Fruit fly (Drosophila melanogaster): ENCODE data around the gene mahe.

Gene mahe

dm6 chrX:7908239-7909068, 22.7 kb downstream of the mahe start, which contains the start of the genes dpr14 and spidey:
TSS of gene dpr14 (minus strand) at chrX:7908286.
TSS of gene spidey (plus strand) at chrX:7908931.
- peak; percentile 88 for TF ChIP-seq bab1 (GFP tag; optimal IDR thresholded peaks at IDR 0.05)
- peak; percentile 81 for TF ChIP-seq CG7045 (GFP tag; optimal IDR thresholded peaks at IDR 0.05)
- no peak for TF ChIP-seq cnc (optimal IDR thresholded peaks at IDR 0.05)
- TF ChIP-seq CG5204 (GFP tag; optimal IDR thresholded peaks at IDR 0.05): no peak
- TF ChIP-seq kay (GFP tag; ENCODE audit: borderline replicate concordance): peak; percentile 2
- peak; percentile 99 for TF ChIP-seq ovo (GFP tag; optimal IDR thresholded peaks at IDR 0.05)
- TF ChIP-seq Hr96 (GFP tag; optimal IDR thresholded peaks at IDR 0.05): peak; percentile 95
- peak; percentile 89 for TF ChIP-seq CG11617 (GFP tag; optimal IDR thresholded peaks at IDR 0.05)
- peak; percentile 72 for TF ChIP-seq Clk (GFP tag; optimal IDR thresholded peaks at IDR 0.05)
- peak; percentile 69 for TF ChIP-seq toe (GFP tag; optimal IDR thresholded peaks at IDR 0.05)
- peak; percentile 99 for TF ChIP-seq pad (GFP tag; optimal IDR thresholded peaks at IDR 0.05)
- TF ChIP-seq CG12768 (GFP tag; optimal IDR thresholded peaks at IDR 0.05): peak; percentile 84
- TF ChIP-seq tj (GFP tag; optimal IDR thresholded peaks at IDR 0.05): no peak
- peak; percentile 78 for TF ChIP-seq CG33017 (tag; optimal IDR thresholded peaks at IDR 0.05)
- TF ChIP-seq CG14711 (tag; optimal IDR thresholded peaks at IDR 0.05): peak; percentile 87
- TF ChIP-seq Mnt (GFP tag; optimal IDR thresholded peaks at IDR 0.05): peak; percentile 84
- peak; percentile 86 for TF ChIP-seq CG1620 (GFP tag; optimal IDR thresholded peaks at IDR 0.05)
- TF ChIP-seq Crg-1 (GFP tag; optimal IDR thresholded peaks at IDR 0.05): peak; percentile 71
- TF ChIP-seq cic (GFP tag; optimal IDR thresholded peaks at IDR 0.05): peak; percentile 55
- TF ChIP-seq CG7101 (tag; optimal IDR thresholded peaks at IDR 0.05): peak; percentile 92

dm6 chrX:7901153-7902038, 29.8 kb downstream of the mahe start, which contains the start of the genes RpS6 and bys:
TSS of gene RpS6 (minus strand) at chrX:7901331.
TSS of gene bys (plus strand) at chrX:7901880.
- no peak for TF ChIP-seq CG7045 (GFP tag; optimal IDR thresholded peaks at IDR 0.05)
- peak; percentile 84 for TF ChIP-seq bab1 (GFP tag; optimal IDR thresholded peaks at IDR 0.05)
- peak; percentile 6 for TF ChIP-seq ovo (GFP tag; optimal IDR thresholded peaks at IDR 0.05)
- no peak for TF ChIP-seq kay (GFP tag; ENCODE audit: borderline replicate concordance)
- peak; percentile 39 for TF ChIP-seq tj (GFP tag; optimal IDR thresholded peaks at IDR 0.05)
- peak; percentile 99 for TF ChIP-seq Mnt (GFP tag; optimal IDR thresholded peaks at IDR 0.05)
- TF ChIP-seq CG12768 (GFP tag; optimal IDR thresholded peaks at IDR 0.05): peak; percentile 13
- peak; percentile 83 for TF ChIP-seq Hr96 (GFP tag; optimal IDR thresholded peaks at IDR 0.05)
- peak; percentile 62 for TF ChIP-seq CG14711 (tag; optimal IDR thresholded peaks at IDR 0.05)
- no peak for TF ChIP-seq cnc (optimal IDR thresholded peaks at IDR 0.05)
- no peak for TF ChIP-seq Clk (GFP tag; optimal IDR thresholded peaks at IDR 0.05)
- peak; percentile 57 for TF ChIP-seq toe (GFP tag; optimal IDR thresholded peaks at IDR 0.05)
- TF ChIP-seq Crg-1 (GFP tag; optimal IDR thresholded peaks at IDR 0.05): peak; percentile 20
- TF ChIP-seq CG7101 (tag; optimal IDR thresholded peaks at IDR 0.05): peak; percentile 69
- peak; percentile 54 for TF ChIP-seq pad (GFP tag; optimal IDR thresholded peaks at IDR 0.05)
- TF ChIP-seq CG11617 (GFP tag; optimal IDR thresholded peaks at IDR 0.05): peak; percentile 84
- no peak for TF ChIP-seq CG5204 (GFP tag; optimal IDR thresholded peaks at IDR 0.05)
- TF ChIP-seq CG1620 (GFP tag; optimal IDR thresholded peaks at IDR 0.05): peak; percentile 63
- TF ChIP-seq cic (GFP tag; optimal IDR thresholded peaks at IDR 0.05): no peak
- TF ChIP-seq CG33017 (tag; optimal IDR thresholded peaks at IDR 0.05): peak; percentile 40

- no peak for TF ChIP-seq CG5204 (GFP tag; optimal IDR thresholded peaks at IDR 0.05)
- no peak for TF ChIP-seq CG14711 (tag; optimal IDR thresholded peaks at IDR 0.05)
- TF ChIP-seq kay (GFP tag; ENCODE audit: borderline replicate concordance): no peak
- TF ChIP-seq toe (GFP tag; optimal IDR thresholded peaks at IDR 0.05): no peak
- TF ChIP-seq Clk (GFP tag; optimal IDR thresholded peaks at IDR 0.05): no peak
- no peak for TF ChIP-seq Hr96 (GFP tag; optimal IDR thresholded peaks at IDR 0.05)
- no peak for TF ChIP-seq CG7045 (GFP tag; optimal IDR thresholded peaks at IDR 0.05)
- TF ChIP-seq CG12768 (GFP tag; optimal IDR thresholded peaks at IDR 0.05): no peak
- TF ChIP-seq bab1 (GFP tag; optimal IDR thresholded peaks at IDR 0.05): no peak
Observed at dm6 chrX:7900659-7901058, 30.5 kb downstream of the mahe start.

- TF ChIP-seq CG1620 (GFP tag; optimal IDR thresholded peaks at IDR 0.05): peak; percentile 81
- TF ChIP-seq Clk (GFP tag; optimal IDR thresholded peaks at IDR 0.05): no peak
- peak; percentile 76 for TF ChIP-seq CG7101 (tag; optimal IDR thresholded peaks at IDR 0.05)
- TF ChIP-seq Crg-1 (GFP tag; optimal IDR thresholded peaks at IDR 0.05): peak; percentile 44
- peak; percentile 46 for TF ChIP-seq pad (GFP tag; optimal IDR thresholded peaks at IDR 0.05)
- TF ChIP-seq cnc (optimal IDR thresholded peaks at IDR 0.05): no peak
- TF ChIP-seq ovo (GFP tag; optimal IDR thresholded peaks at IDR 0.05): peak; percentile 42
- TF ChIP-seq CG7045 (GFP tag; optimal IDR thresholded peaks at IDR 0.05): peak; percentile 11
- peak; percentile 55 for TF ChIP-seq toe (GFP tag; optimal IDR thresholded peaks at IDR 0.05)
- TF ChIP-seq tj (GFP tag; optimal IDR thresholded peaks at IDR 0.05): peak; percentile 61
- peak; percentile 32 for TF ChIP-seq Hr96 (GFP tag; optimal IDR thresholded peaks at IDR 0.05)
- TF ChIP-seq cic (GFP tag; optimal IDR thresholded peaks at IDR 0.05): no peak
- peak; percentile 75 for TF ChIP-seq Mnt (GFP tag; optimal IDR thresholded peaks at IDR 0.05)
- no peak for TF ChIP-seq kay (GFP tag; ENCODE audit: borderline replicate concordance)
- TF ChIP-seq bab1 (GFP tag; optimal IDR thresholded peaks at IDR 0.05): peak; percentile 80
- peak; percentile 96 for TF ChIP-seq CG14711 (tag; optimal IDR thresholded peaks at IDR 0.05)
- no peak for TF ChIP-seq CG33017 (tag; optimal IDR thresholded peaks at IDR 0.05)
- peak; percentile 40 for TF ChIP-seq CG5204 (GFP tag; optimal IDR thresholded peaks at IDR 0.05)
- peak; percentile 67 for TF ChIP-seq CG11617 (GFP tag; optimal IDR thresholded peaks at IDR 0.05)
- TF ChIP-seq CG12768 (GFP tag; optimal IDR thresholded peaks at IDR 0.05): no peak
Observed at dm6 chrX:7893411-7894122, 37.6 kb downstream of the mahe start, which contains the start of the genes CG45089, ND-MNLL and p115. TSS of gene CG45089 (minus strand) at chrX:7893798. TSS of gene ND-MNLL (minus strand) at chrX:7893798. TSS of gene p115 (plus strand) at chrX:7894031.
